Worm (Caenorhabditis elegans): Measurements from ENCODE around the gene fbxb-31.

fbxb-31 gene

DNA sequence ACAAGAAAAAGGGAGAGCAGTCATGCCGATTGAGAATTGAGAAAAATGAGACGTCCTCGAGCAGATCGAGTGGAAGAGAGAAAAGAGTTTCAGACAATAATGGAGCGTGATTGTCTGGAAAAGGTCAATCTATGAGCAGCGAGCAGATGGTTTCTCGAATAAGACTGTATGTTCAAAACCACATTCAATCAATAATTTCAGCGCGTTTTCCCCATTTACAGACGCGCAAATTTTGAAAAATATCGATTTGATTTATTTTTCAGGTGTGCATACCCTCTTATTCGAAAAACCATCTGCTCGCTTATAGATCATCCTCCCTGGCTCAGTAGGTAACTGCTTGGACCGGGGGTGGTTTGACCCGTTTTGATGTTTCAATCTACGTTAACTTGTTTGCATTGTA lies at the start of gene fbxb-31:
TSS of gene fbxb-31 (minus strand) at position 101 of the 400 bp plus-strand sequence.
- TF ChIP-seq W03F9.2 (tag; optimal IDR thresholded peaks at IDR 0.05), result no peak
- no peak for TF ChIP-seq him-1 (tag; optimal IDR thresholded peaks at IDR 0.05)
- no peak for TF ChIP-seq dao-5 (tag; optimal IDR thresholded peaks at IDR 0.05)

DNA sequence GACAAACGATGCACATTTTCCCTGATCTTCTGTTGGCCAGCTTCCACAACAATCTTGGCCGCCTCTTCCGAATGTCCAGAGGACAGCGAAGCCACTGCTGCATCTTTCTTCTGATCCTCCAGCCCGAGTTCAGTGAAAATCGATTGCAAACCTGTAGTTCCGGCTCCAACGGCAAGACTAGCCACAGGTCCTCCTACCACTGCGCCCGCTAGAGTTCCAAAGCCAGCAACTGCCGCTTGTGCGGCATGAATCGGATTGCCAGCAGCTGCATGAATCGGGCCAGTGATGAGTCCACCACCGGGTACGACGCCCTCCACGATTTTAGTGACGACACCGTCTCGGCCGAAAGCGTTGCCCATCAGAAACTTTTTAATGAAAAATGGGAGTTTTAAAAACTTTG lies 49.2 kb upstream of the fbxb-31 start, which contains the start of gene ifas-1:
TSS of gene ifas-1 (minus strand) at position 387 of the 400 bp plus-strand sequence.
- TF ChIP-seq him-1 (tag; optimal IDR thresholded peaks at IDR 0.05) (no peak), W03F9.2 (tag; optimal IDR thresholded peaks at IDR 0.05) (no peak), dao-5 (tag; optimal IDR thresholded peaks at IDR 0.05) (no peak)

DNA sequence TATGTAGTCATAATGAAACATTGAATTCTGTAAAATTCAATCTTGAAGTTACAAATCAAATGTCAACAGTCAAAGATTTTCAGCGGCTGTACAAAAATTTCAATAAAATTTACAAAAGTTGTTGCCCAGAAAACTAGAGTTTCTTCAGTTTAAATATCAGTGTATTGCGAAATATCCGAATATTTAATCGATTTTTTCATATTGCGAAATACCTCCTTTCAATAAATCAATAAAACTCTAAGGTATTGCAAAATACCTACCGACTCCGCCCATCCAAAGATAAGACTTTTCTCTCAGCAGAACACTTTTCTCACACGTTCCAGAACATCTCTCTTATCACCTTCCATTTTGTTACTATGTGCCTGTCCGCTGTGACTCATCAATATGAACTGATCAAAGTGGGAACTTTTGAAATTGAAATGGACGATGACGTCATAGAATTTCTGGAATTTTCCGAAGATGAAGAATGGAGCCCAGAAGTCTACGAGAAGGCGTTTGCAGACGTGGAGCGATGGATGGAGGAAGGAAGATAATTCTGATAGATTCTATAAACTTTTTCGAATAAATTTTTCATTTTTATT lies 45.4 kb upstream of the fbxb-31 start:
- no peak for TF ChIP-seq W03F9.2 (tag; optimal IDR thresholded peaks at IDR 0.05)
- TF ChIP-seq him-1 (tag; optimal IDR thresholded peaks at IDR 0.05), result no peak
- no peak for TF ChIP-seq dao-5 (tag; optimal IDR thresholded peaks at IDR 0.05)

DNA sequence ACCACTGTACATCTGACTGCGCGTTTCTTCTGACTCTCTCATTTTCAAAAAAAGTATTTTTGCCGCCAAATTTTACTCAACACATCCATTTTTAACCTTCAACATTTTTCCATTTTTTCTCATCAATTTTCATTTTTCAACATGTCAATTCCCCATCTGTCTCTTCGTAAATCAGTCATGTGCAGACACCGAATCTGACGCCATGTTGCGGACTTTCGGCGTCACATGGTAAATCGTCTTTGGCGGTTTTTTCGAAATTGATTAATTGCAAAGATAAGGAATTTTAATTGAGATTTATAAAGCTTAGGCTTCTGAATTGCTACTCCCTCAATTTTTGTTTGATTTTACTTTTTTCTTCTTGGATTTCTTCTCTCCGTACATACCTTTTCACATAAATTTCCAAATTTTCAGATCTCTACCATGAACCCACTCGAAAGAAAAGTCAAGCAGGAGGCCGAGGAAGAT lies 43.7 kb upstream of the fbxb-31 start, which contains the start of gene F19B10.1:
TSS of gene F19B10.1 (plus strand) at position 415 of the 465 bp plus-strand sequence.
- TF ChIP-seq W03F9.2 (tag; optimal IDR thresholded peaks at IDR 0.05) (peak; percentile 67), him-1 (tag; optimal IDR thresholded peaks at IDR 0.05) (no peak)

DNA sequence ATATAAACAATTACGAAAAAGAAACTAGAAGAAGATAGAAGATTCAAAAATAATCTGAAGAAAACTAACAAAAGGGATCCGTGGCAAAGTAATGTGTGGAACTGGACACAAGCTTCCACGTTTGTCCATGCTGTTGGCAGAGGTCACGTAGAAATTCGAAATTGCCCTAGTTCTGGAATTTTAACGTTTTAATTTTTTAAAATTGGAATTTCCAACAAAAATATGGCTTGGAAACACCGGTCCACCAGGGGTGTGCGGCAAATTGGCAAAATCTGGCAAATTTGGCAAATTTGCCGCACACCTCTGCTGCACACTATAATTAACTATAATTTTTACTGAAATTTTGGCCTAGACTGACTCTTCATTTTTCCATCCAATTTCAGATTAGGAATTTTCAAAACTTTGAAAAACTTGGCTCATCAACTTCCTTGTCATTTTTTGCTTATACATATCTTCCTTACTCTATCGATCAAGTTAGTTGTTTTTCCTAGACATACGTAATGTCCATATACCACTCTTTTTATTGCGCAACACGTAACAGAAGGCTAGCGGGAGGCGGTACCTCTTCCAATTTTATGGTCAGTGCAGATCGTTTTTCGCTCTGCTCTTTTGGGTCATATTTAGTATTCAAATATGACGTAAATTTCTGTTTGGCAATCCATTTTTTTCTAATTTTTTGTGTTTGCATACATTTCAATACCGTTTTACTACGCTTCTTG lies 42.4 kb upstream of the fbxb-31 start, which contains the start of gene F19B10.10:
TSS of gene F19B10.10 (minus strand) at position 51 of the 719 bp plus-strand sequence.
- no peak for TF ChIP-seq W03F9.2 (tag; optimal IDR thresholded peaks at IDR 0.05)
- TF ChIP-seq him-1 (tag; optimal IDR thresholded peaks at IDR 0.05), result no peak
- no peak for TF ChIP-seq dao-5 (tag; optimal IDR thresholded peaks at IDR 0.05)

DNA sequence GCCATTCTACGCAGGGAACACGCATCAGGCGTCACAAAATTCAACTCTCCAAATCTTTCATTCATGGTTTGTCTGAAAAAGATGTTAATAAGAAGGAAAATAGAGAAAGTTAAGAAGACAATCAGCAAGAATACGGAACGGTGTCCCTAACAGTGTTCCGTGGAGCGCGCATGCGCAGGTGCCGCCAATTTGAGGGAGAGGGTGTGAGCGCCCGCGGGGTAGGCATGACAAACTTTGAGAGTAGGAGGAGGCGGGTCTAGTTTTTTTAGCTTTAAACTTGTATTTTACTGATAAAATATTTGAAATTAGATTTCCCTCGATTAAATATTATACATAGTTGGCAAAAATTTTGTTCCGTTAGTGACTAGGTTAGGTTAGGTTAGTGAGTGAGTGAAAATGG lies 41.2 kb upstream of the fbxb-31 start:
- TF ChIP-seq W03F9.2 (tag; optimal IDR thresholded peaks at IDR 0.05) (no peak), dao-5 (tag; optimal IDR thresholded peaks at IDR 0.05) (no peak), him-1 (tag; optimal IDR thresholded peaks at IDR 0.05) (no peak)

DNA sequence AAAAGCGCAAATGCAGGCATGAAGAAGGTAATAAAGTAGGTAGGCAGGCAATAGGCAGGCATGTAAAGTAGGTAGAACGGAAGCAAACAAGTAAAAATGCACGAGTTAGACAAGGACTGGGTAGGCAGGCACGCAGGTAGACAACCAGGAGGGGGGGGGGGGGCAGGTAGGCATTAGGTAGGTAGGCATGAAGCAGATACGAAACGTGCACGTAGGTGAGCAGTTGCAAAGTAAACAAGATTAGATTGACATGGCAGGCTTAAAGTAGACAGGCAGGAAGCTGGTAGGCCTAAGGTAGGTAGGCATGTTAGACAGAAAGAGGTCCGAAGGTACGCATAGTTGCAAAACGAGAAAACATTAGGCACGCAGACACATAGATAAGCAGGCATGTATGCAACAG lies 39.8 kb upstream of the fbxb-31 start:
- no peak for TF ChIP-seq dao-5 (tag; optimal IDR thresholded peaks at IDR 0.05)
- TF ChIP-seq him-1 (tag; optimal IDR thresholded peaks at IDR 0.05), result no peak

DNA sequence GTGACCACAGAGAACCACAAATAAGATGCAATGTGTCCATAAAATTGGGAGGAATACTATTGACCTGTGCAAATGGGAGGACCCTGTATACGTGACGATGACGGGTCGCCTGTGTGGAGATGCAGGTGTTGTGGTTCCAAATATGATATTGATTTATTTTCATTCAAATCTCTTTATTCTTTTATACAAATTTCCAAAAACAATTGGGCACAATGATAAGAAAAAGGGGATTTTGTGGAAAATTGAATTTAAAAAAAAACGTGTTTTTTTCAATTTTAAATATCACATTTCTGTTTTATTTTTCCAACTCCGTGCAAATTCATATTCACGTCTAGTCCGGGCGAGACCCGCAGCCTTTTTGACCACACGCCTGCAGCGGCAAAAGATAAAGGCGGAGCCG lies 36.0 kb upstream of the fbxb-31 start, which contains the start of gene F19B10.2:
TSS of gene F19B10.2 (plus strand) at position 301 of the 400 bp plus-strand sequence.
- TF ChIP-seq W03F9.2 (tag; optimal IDR thresholded peaks at IDR 0.05) (no peak), him-1 (tag; optimal IDR thresholded peaks at IDR 0.05) (no peak), dao-5 (tag; optimal IDR thresholded peaks at IDR 0.05) (no peak)

DNA sequence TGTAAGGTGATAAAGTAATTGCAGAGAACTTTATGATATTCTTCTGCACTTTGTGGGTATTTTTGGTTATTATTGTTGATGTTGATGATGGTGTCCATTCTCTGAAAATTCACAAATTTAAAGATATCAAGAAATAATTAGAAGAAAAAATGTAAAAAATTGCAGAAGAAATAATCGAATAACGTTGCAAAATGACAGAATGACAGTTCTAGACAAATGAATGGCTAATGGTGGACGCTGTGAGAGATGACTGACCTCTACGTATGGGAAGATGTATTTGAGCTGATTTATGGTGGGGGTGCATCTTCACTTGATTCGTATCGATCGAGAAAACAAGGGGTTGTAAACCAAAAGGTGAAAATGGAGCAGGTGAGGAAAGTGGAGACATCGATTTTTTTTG lies 34.4 kb upstream of the fbxb-31 start, which contains the start of gene sea-1:
TSS of gene sea-1 (minus strand) at position 101 of the 400 bp plus-strand sequence.
- TF ChIP-seq W03F9.2 (tag; optimal IDR thresholded peaks at IDR 0.05) (no peak), him-1 (tag; optimal IDR thresholded peaks at IDR 0.05) (no peak), dao-5 (tag; optimal IDR thresholded peaks at IDR 0.05) (no peak)

DNA sequence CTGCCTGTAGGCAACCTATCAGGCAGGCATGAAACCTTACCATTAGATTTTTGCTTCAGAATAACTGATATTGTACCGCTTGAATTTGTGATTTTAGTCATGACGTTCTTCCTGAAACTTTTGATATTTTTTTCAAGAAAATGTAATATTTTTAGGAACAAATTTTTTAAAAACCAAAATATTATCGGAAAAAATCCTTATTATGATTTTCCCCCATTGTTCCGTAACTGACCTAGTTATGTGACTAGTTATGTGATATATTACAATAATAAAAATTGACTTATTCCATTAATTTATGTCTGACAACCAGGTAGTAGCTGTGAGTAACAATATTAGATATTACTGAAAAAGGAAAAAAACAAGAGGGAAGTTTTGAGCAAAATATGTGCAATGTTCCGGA lies 31.8 kb upstream of the fbxb-31 start, which contains the start of gene srx-98:
TSS of gene srx-98 (minus strand) at position 101 of the 400 bp plus-strand sequence.
- TF ChIP-seq him-1 (tag; optimal IDR thresholded peaks at IDR 0.05) (no peak), W03F9.2 (tag; optimal IDR thresholded peaks at IDR 0.05) (no peak), dao-5 (tag; optimal IDR thresholded peaks at IDR 0.05) (no peak)

DNA sequence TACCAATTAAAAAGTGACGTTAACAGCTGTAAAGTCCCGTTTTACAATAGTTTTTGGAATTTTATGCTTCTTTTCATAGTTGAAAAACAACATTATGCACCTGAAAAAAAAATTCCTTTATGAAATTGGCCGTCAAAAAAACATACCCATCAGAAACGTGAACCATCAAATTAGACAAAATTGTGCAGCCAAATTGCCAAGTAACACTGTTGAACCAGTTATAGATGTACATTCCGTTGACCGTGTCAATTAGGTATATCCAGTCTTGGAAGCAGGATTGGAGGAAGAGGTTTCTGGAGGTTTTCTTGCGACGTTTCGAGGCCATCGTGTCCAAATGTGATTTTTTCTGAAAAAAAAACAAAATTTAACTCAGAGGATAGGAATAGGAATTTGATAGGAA lies 30.2 kb upstream of the fbxb-31 start, which contains the start of gene srx-97:
TSS of gene srx-97 (minus strand) at position 101 of the 400 bp plus-strand sequence.
- TF ChIP-seq dao-5 (tag; optimal IDR thresholded peaks at IDR 0.05), result no peak
- TF ChIP-seq W03F9.2 (tag; optimal IDR thresholded peaks at IDR 0.05), result no peak
- TF ChIP-seq him-1 (tag; optimal IDR thresholded peaks at IDR 0.05), result no peak

DNA sequence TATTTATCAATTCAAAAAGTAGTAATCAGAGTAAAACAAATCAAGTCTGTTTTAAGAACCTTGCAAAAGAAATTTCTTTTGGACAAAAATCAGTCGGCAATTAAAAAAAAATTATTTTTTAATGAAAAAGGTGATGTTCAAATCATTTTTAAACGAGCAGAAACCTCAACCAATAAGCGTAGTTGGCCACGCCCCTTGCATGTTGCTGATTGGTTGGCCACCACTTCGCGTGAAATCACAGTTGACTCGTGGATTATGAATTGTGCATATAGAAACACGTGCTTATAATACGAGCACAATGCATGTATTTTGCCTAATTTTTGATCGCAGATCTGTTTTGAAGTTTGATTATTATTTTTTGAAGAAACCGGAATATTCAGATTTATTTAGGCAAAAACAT lies 26.0 kb upstream of the fbxb-31 start:
- TF ChIP-seq him-1 (tag; optimal IDR thresholded peaks at IDR 0.05), result no peak
- TF ChIP-seq dao-5 (tag; optimal IDR thresholded peaks at IDR 0.05), result no peak
- no peak for TF ChIP-seq W03F9.2 (tag; optimal IDR thresholded peaks at IDR 0.05)

DNA sequence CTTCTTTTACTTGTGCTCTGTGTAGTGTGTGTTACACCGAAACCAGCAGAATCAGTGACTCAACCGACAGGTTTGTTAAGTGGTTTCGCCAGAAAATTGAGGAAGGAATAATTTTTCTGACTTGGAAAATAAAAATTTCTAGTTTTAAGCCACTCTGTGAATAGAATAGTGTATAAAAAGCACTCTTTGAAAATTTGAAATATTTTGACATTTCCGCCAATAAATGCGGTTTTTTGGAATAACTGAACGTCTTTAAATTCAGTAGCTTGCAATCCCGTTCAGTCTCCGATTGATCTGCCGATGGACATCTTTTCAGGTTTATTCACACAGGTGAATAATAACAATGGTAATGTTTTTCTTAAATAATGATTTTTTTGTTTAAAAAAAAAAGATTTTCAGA lies 25.3 kb upstream of the fbxb-31 start, which contains the start of gene F19B10.3:
TSS of gene F19B10.3 (plus strand) at position 301 of the 400 bp plus-strand sequence.
- no peak for TF ChIP-seq dao-5 (tag; optimal IDR thresholded peaks at IDR 0.05)
- no peak for TF ChIP-seq W03F9.2 (tag; optimal IDR thresholded peaks at IDR 0.05)
- no peak for TF ChIP-seq him-1 (tag; optimal IDR thresholded peaks at IDR 0.05)

DNA sequence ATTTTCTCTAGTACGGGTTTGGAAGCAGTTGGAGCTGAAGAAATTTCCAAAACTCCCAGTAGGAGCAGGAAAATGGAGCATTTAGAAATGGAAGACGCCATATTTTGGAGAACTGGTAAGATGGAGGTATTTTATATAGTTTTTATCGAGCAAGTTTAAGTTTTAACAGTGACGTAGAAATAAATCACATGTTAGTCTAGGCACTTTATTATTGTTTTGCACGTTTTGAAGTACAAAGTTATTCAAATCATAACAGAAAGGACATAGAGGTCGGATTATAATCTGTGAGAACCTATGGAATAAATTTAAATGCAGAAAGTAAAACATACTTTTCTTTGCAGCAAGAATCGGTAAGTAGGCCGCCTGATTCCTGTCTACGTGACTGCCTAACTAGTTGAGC lies 24.7 kb upstream of the fbxb-31 start, which contains the start of gene F19B10.6:
TSS of gene F19B10.6 (minus strand) at position 101 of the 400 bp plus-strand sequence.
- no peak for TF ChIP-seq W03F9.2 (tag; optimal IDR thresholded peaks at IDR 0.05)
- TF ChIP-seq him-1 (tag; optimal IDR thresholded peaks at IDR 0.05), result no peak
- TF ChIP-seq dao-5 (tag; optimal IDR thresholded peaks at IDR 0.05), result no peak

Data from whole organism, L4/young adult.